Worm (Caenorhabditis elegans): ENCODE results near the gene dld-1.
"Not testable (repeated sequence)": the region's sequence is repeated elsewhere in the genome, so short reads cannot be mapped to it uniquely, and the experiment has no call there.

DNA sequence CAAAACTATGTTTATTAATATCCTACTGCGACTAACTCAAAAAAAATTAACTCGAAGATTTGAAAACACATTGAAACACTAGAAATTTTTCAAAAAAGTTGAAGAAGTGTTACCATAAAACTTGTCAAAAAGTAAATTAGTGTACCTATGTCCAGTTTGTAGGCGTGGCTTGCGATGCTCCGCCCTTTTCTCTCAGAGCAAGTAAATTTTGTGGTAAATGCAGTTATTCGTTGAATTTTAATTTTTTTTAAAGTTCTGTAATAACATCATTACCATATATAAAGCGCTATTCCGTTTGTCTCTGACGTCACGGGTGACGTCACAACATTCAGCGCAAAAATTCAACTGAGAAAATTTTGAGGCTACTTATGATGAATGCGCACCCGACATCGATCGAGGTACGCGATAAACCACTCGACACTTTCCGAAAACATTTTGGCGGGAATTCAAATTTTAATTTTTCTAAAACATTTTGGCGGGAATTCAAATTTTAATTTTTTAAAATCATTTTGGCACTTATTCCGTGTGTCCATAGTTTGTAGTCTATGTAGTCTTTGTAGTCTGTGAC, 3.6 kb upstream of the dld-1 start:
- not testable (repeated sequence) for TF ChIP-seq aly-2 (tag; optimal IDR thresholded peaks at IDR 0.05); unc-62 (GFP tag; optimal IDR thresholded peaks at IDR 0.05 in 1 of 2); unc-62 (tag; optimal IDR thresholded peaks at IDR 0.05); R02D3.7 (tag; optimal IDR thresholded peaks at IDR 0.05); lin-13 (GFP tag; optimal IDR thresholded peaks at IDR 0.05)
